Worm (Caenorhabditis elegans) whole organism, L4 larva: ENCODE data around the gene C16D9.6.

Experiments
- T20F7.1 ChIP-seq: fragments of 200-800 bp; sonication (Bioruptor generic); optimal IDR thresholded peaks from 2 replicates; lab custom pipeline; 2018; ENCODE audit warnings: mild to moderate bottlenecking, missing genetic modification characterization, missing compliant biosample characterization
- daf-12 ChIP-seq: fragments of 150-350 bp; optimal IDR thresholded peaks from 2 replicates; lab custom pipeline; 2014; ENCODE audit warnings: missing biosample characterization, missing genetic modification reagents, missing genetic modification characterization
- skn-1 ChIP-seq: fragments of 150-350 bp; optimal IDR thresholded peaks from 2 replicates; lab custom pipeline; 2014; ENCODE audit warnings: missing biosample characterization, missing genetic modification characterization
- snpc-4 ChIP-seq: fragments of 150-350 bp; optimal IDR thresholded peaks from 2 replicates; lab custom pipeline; 2014; ENCODE audit warnings: missing biosample characterization, missing genetic modification characterization

DNA sequence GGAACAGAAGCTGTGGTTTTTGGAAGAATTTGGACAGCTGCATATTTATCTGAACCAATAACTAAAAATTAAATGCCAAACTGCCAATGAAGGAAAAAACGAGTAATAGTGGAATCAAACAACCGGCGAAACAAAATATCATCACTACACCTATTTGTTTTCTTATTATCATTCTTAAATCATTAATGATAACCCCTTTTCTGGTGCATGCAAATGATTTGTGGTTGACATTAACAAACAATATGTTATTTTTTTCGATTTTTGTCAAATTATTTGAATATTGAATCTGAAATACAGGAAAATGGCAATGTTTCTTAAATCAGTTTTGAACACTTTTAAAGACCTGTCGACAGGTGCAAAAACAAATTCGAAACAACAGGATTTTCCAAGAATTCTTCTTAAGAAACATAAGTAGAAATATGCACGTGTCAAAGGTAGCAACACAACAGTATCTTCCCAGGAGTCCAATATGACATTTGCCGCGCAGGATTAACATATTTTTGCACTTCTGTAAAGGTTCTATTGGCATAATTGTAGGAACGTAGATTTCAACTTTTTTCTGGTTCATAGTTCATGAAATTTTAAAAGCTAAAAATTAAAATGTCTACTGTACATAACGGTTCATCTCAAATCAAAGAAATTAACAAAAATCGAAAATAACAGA is 49.2 kb upstream of the C16D9.6 start, which contains the start of gene W02D7.5:
- TF ChIP-seq skn-1 (tag; lab: Kevin White, UChicago), result no peak
- no peak for TF ChIP-seq daf-12 (tag; lab: Kevin White, UChicago)
- no peak for TF ChIP-seq T20F7.1 (GFP tag; lab: Kevin White, UChicago)
- TF ChIP-seq snpc-4, result no peak
